Worm (Caenorhabditis elegans) whole organism, young adult: ENCODE measurements around the gene slc-17.7.

Source experiments
- B0261.1 ChIP-seq: sonication (generic microtip); optimal IDR thresholded peaks from 2 replicates; lab custom pipeline; 2016; ENCODE audit warnings: mild to moderate bottlenecking, missing genetic modification characterization, moderate library complexity, missing compliant biosample characterization
- F22D6.2 ChIP-seq: sonication (generic microtip); optimal IDR thresholded peaks from 2 replicates; lab custom pipeline; 2016; ENCODE audit warnings: mild to moderate bottlenecking, missing genetic modification characterization, missing compliant biosample characterization
- F33H1.4 ChIP-seq: fragments of 200-800 bp; sonication (Bioruptor generic); IDR thresholded peaks from 2 replicates; pipeline ENCODE4 v1.3.6; 2022; ENCODE audit warnings: missing genetic modification reagents, missing genetic modification characterization, missing compliant biosample characterization
- F39B2.1 ChIP-seq: fragments of 200-800 bp; sonication (Bioruptor generic); IDR thresholded peaks from 2 replicates; pipeline ENCODE4 v1.3.6; 2022; ENCODE audit warnings: missing genetic modification reagents, missing genetic modification characterization, missing compliant biosample characterization
- F52B5.7 ChIP-seq: sonication (generic microtip); optimal IDR thresholded peaks from 2 replicates; lab custom pipeline; 2016; ENCODE audit warnings: mild to moderate bottlenecking, missing genetic modification characterization, missing compliant biosample characterization
- F55B11.4 ChIP-seq: sonication (generic microtip); optimal IDR thresholded peaks from 2 replicates; lab custom pipeline; 2016; ENCODE audit warnings: missing compliant biosample characterization, missing genetic modification characterization, borderline replicate concordance; ENCODE audit not compliant: insufficient read depth
- F57A8.1 ChIP-seq: fragments of 200-800 bp; sonication (Bioruptor generic); optimal IDR thresholded peaks from 2 replicates; lab custom pipeline; 2018; ENCODE audit warnings: mild to moderate bottlenecking, missing genetic modification characterization, moderate library complexity, missing compliant biosample characterization
- K12H6.12 ChIP-seq: fragments of 200-800 bp; sonication (Bioruptor generic); optimal IDR thresholded peaks from 2 replicates; lab custom pipeline; 2018; ENCODE audit warnings: mild to moderate bottlenecking, missing genetic modification characterization, missing compliant biosample characterization
- Y56A3A.18 ChIP-seq: fragments of 200-800 bp; sonication (Bioruptor generic); IDR thresholded peaks from 2 replicates; pipeline ENCODE4 v1.3.6; 2022; ENCODE audit warnings: missing genetic modification reagents, missing genetic modification characterization, missing compliant biosample characterization
- akir-1 ChIP-seq: fragments of 200-800 bp; sonication (Bioruptor generic); optimal IDR thresholded peaks from 2 replicates; lab custom pipeline; 2018; ENCODE audit warnings: mild to moderate bottlenecking, missing genetic modification characterization, moderate library complexity, missing compliant biosample characterization
- athp-1 ChIP-seq: sonication (generic microtip); optimal IDR thresholded peaks from 2 replicates; lab custom pipeline; 2017; ENCODE audit warnings: mild to moderate bottlenecking, missing genetic modification characterization, missing compliant biosample characterization
- attf-3 ChIP-seq: fragments of 200-800 bp; sonication (Bioruptor generic); conservative IDR thresholded peaks from 2 replicates; pipeline ENCODE4 v1.3.6; 2022; ENCODE audit warnings: missing genetic modification reagents, missing genetic modification characterization, missing compliant biosample characterization
- bed-1 ChIP-seq: fragments of 200-800 bp; sonication (Bioruptor generic); IDR thresholded peaks from 2 replicates; pipeline ENCODE4 v1.3.6; 2022; ENCODE audit warnings: missing genetic modification reagents, missing genetic modification characterization, missing compliant biosample characterization
- bed-2 ChIP-seq: fragments of 200-800 bp; sonication (Bioruptor generic); IDR thresholded peaks from 2 replicates; pipeline ENCODE4 v1.3.6; 2022; ENCODE audit warnings: missing genetic modification reagents, missing genetic modification characterization, missing compliant biosample characterization
- cebp-1 ChIP-seq, 2 experiments: fragments of 200-800 bp in 1 of 2; sonication (Bioruptor generic) in 1 of 2; sonication (generic microtip) in 1 of 2; IDR thresholded peaks in 1 of 2; optimal IDR thresholded peaks in 1 of 2; 2 replicates each; pipeline versions ENCODE4 v1.3.6 to Lab custom; 2017 to 2022; ENCODE audit warnings: missing compliant biosample characterization in 2 of 2, missing genetic modification characterization in 2 of 2, mild to moderate bottlenecking in 1 of 2, missing genetic modification reagents in 1 of 2, moderate library complexity in 1 of 2
- ceh-79 ChIP-seq: sonication (generic microtip); optimal IDR thresholded peaks from 2 replicates; lab custom pipeline; 2017; ENCODE audit warnings: mild to moderate bottlenecking, missing genetic modification characterization, missing compliant biosample characterization
- die-1 ChIP-seq: sonication (generic microtip); optimal IDR thresholded peaks from 2 replicates; lab custom pipeline; 2016; ENCODE audit warnings: missing genotype, mild to moderate bottlenecking, missing genetic modification characterization, missing compliant biosample characterization
- hlh-12 ChIP-seq: sonication (generic microtip); optimal IDR thresholded peaks from 2 replicates; lab custom pipeline; 2016; ENCODE audit warnings: missing genetic modification characterization, missing compliant biosample characterization
- lag-1 ChIP-seq: fragments of 200-800 bp; sonication (Bioruptor generic); IDR thresholded peaks from 2 replicates; pipeline ENCODE4 v1.3.6; 2022; ENCODE audit warnings: missing genetic modification reagents, missing genetic modification characterization, missing compliant biosample characterization
- let-607 ChIP-seq, 2 experiments: fragments of 200-800 bp in 1 of 2; sonication (Bioruptor generic) in 1 of 2; sonication (generic microtip) in 1 of 2; optimal IDR thresholded peaks; 2 replicates each; lab custom pipeline; 2016 to 2018; ENCODE audit warnings: mild to moderate bottlenecking in 2 of 2, missing compliant biosample characterization in 2 of 2, missing genetic modification characterization in 2 of 2, moderate library complexity in 2 of 2, missing genotype in 1 of 2
- lin-35 ChIP-seq, 3 experiments: fragments of 150-350 bp in 2 of 3; sonication (generic microtip) in 1 of 3; optimal IDR thresholded peaks; 2 replicates each; lab custom pipeline; 2014 to 2018; ENCODE audit warnings: missing biosample characterization in 3 of 3, missing genetic modification characterization in 3 of 3, missing genetic modification reagents in 3 of 3
- lin-40 ChIP-seq: sonication (generic microtip); optimal IDR thresholded peaks from 2 replicates; lab custom pipeline; 2016; ENCODE audit warnings: missing genetic modification characterization, mild to moderate bottlenecking, missing compliant biosample characterization, missing genotype, missing genetic modification reagents
- lsl-1 ChIP-seq: fragments of 200-800 bp; sonication (Bioruptor generic); optimal IDR thresholded peaks from 2 replicates; lab custom pipeline; 2018; ENCODE audit warnings: mild to moderate bottlenecking, missing genetic modification characterization, moderate library complexity, missing compliant biosample characterization
- madf-6 ChIP-seq: fragments of 200-800 bp; sonication (Bioruptor generic); IDR thresholded peaks from 2 replicates; pipeline ENCODE4 v1.3.6; 2022; ENCODE audit warnings: missing genetic modification reagents, missing genetic modification characterization, missing compliant biosample characterization
- mel-28 ChIP-seq: sonication (generic microtip); optimal IDR thresholded peaks from 2 replicates; lab custom pipeline; 2016; ENCODE audit warnings: borderline replicate concordance, mild to moderate bottlenecking, missing genetic modification characterization, missing compliant biosample characterization
- nhr-80 ChIP-seq: sonication (generic microtip); optimal IDR thresholded peaks from 2 replicates; lab custom pipeline; 2016; ENCODE audit warnings: missing genetic modification characterization, missing compliant biosample characterization
- nhr-90 ChIP-seq: sonication (generic microtip); optimal IDR thresholded peaks from 2 replicates; lab custom pipeline; 2016; ENCODE audit warnings: missing genotype, mild to moderate bottlenecking, missing genetic modification characterization, missing compliant biosample characterization
- pbrm-1 ChIP-seq: fragments of 200-800 bp; sonication (Bioruptor generic); IDR thresholded peaks from 2 replicates; pipeline ENCODE4 v1.3.6; 2022; ENCODE audit warnings: missing genetic modification reagents, missing genetic modification characterization, missing compliant biosample characterization
- snpc-1.1 ChIP-seq: sonication (generic microtip); optimal IDR thresholded peaks from 2 replicates; lab custom pipeline; 2017; ENCODE audit warnings: missing genetic modification characterization, mild to moderate bottlenecking, missing compliant biosample characterization, antibody characterized with exemption, moderate library complexity, missing genotype, missing genetic modification reagents; ENCODE audit not compliant: insufficient read depth
- snpc-4 ChIP-seq, 5 experiments: fragments of 150-350 bp in 1 of 5; sonication (generic microtip) in 4 of 5; optimal IDR thresholded peaks; 2 replicates each; lab custom pipeline; 2014 to 2018; ENCODE audit warnings: missing genetic modification characterization in 5 of 5, missing biosample characterization in 3 of 5, antibody characterized with exemption in 2 of 5, mild to moderate bottlenecking in 2 of 5, missing compliant biosample characterization in 2 of 5, missing genotype in 2 of 5, moderate library complexity in 2 of 5, missing genetic modification reagents in 1 of 5
- somi-1 ChIP-seq: fragments of 200-800 bp; sonication (Bioruptor generic); optimal IDR thresholded peaks from 2 replicates; lab custom pipeline; 2018; ENCODE audit warnings: mild to moderate bottlenecking, missing genetic modification characterization, missing compliant biosample characterization
- tbp1 ChIP-seq: fragments of 200-800 bp; sonication (Bioruptor generic); optimal IDR thresholded peaks from 2 replicates; lab custom pipeline; 2018; ENCODE audit warnings: mild to moderate bottlenecking, missing genetic modification characterization, missing compliant biosample characterization
- zfh-2 ChIP-seq: fragments of 200-800 bp; sonication (Bioruptor generic); conservative IDR thresholded peaks from 2 replicates; pipeline ENCODE4 v1.3.6; 2022; ENCODE audit warnings: missing genetic modification reagents, missing genetic modification characterization, missing compliant biosample characterization
- ztf-22 ChIP-seq: fragments of 200-800 bp; sonication (Bioruptor generic); optimal IDR thresholded peaks from 2 replicates; lab custom pipeline; 2018; ENCODE audit warnings: mild to moderate bottlenecking, missing genetic modification characterization, moderate library complexity, missing compliant biosample characterization
- ztf-25 ChIP-seq: fragments of 200-800 bp; sonication (Bioruptor generic); IDR thresholded peaks from 2 replicates; pipeline ENCODE4 v1.3.6; 2022; ENCODE audit warnings: missing genetic modification reagents, missing genetic modification characterization, missing compliant biosample characterization

The slc-17.7 gene

ce11 chrV:9271835-9272234 lies 5.5 kb upstream of the slc-17.7 start:
- TF ChIP-seq B0261.1 (tag; lab: Kevin White, UChicago): no peak
- TF ChIP-seq bed-2 (GFP tag; lab: Robert Waterston, UW): no peak
- TF ChIP-seq tbp1 (GFP tag; lab: Kevin White, UChicago): no peak
- TF ChIP-seq ztf-22 (GFP tag; lab: Kevin White, UChicago): no peak
- TF ChIP-seq madf-6 (GFP tag; lab: Robert Waterston, UW): no peak
- no peak for TF ChIP-seq K12H6.12 (tag; lab: Kevin White, UChicago)
- no peak for TF ChIP-seq F39B2.1 (GFP tag; lab: Robert Waterston, UW)

DNA sequence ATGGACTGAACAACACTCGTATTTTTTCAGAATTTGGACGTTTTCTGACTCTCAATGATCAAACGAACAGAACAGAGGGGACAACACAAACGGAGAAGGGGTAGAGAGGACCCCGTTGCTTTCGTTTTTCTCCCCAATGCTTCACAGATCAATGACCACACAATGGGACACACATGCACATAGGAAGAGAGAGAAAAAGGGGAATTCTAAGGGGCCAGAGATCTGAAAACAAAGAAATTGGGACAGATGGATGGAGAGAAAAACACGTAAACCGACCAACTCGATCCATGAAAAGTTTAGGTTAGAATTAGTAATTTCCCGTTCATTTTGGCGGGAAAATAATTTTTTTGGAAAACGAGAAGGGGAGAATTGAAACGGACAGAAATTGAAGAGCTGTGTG lies 4.1 kb upstream of the slc-17.7 start:
- TF ChIP-seq K12H6.12 (tag; lab: Kevin White, UChicago): peak; percentile 6
- peak; percentile 25 for TF ChIP-seq somi-1 (GFP tag; lab: Kevin White, UChicago)
- TF ChIP-seq snpc-1.1 (tag; lab: Kevin White, UChicago): no peak

DNA sequence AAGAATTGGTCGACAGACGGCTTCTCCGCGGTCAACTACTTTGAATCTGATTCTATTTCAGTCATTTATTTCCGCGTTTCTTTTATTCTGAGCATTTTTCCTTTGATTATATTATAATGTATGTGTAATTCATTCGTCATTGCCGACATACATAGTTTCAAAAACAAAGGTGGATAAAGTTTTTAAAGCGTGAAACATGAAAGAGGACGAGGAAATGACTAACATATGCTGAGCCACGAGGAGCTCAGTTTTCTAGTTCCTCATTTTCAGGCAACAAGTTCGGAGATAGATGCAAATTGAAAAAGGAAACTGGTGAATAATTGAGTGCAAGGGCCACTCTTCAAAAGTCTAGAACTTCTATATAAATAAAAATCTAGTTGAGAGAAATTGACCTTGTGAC lies 1.9 kb upstream of the slc-17.7 start:
- TF ChIP-seq attf-3 (GFP tag; lab: Robert Waterston, UW) (no peak), F22D6.2 (tag; lab: Kevin White, UChicago) (no peak), ztf-25 (GFP tag; lab: Robert Waterston, UW) (no peak), bed-1 (GFP tag; lab: Robert Waterston, UW) (no peak), F33H1.4 (no peak), K12H6.12 (tag; lab: Kevin White, UChicago) (no peak), lin-40 (no peak), nhr-80 (no peak), lsl-1 (no peak), snpc-4 (GFP tag; optimal IDR thresholded peaks at IDR 0.05; lab: Kevin White, UChicago) (no peak), snpc-4 (tag; optimal IDR thresholded peaks at IDR 0.05; lab: Kevin White, UChicago) (no peak), F57A8.1 (GFP tag; lab: Kevin White, UChicago) (no peak)

DNA sequence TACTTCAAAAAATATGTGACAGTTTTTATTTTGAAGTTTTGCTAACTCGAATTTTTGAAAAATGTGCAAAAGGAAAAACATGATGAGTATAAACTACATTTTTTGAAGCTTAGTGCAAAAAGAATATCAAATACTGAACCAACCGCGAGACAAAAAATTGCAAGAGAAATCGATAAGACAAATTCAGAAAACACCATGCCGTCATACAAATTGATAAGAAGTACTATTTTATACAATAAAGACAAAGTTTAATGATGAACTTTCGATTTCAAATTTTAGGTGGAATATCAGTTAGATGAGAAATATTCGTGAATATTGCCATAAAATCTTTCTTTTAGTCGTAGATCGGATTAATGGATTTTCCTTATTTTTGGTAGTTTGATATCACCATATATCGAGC lies 3.6 kb downstream of the slc-17.7 start:
- peak; percentile 10 for TF ChIP-seq nhr-80
- no peak for TF ChIP-seq F55B11.4 (tag; lab: Kevin White, UChicago)

DNA sequence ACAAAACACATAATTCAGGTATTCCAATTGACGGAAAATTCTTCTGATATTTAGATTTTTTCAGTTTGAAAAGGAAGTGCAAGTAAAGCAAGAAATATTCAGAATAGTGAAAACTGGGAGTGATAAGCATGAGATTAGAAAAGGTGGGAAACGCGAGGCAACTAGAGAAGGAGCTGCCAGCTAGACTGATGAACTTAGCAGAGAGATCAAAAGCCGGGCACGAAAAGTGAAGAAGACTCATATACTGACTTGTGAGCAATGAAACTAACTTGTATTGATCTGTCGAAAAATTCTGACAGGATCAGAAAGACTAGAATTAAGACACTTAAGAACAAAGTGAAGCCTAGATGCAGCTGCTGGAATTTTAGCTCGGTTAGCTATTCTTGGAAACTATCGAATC lies 4.8 kb downstream of the slc-17.7 start, which contains the start of gene nhr-36:
TSS of gene nhr-36 (minus strand) at position 101 of the 400 bp plus-strand sequence.
- TF ChIP-seq athp-1 (tag; lab: Kevin White, UChicago) (no peak), cebp-1 (GFP tag; IDR thresholded peaks at IDR 0.05; lab: Robert Waterston, UW) (no peak), cebp-1 (tag; optimal IDR thresholded peaks at IDR 0.05; lab: Kevin White, UChicago) (no peak), akir-1 (GFP tag; lab: Kevin White, UChicago) (no peak), F33H1.4 (no peak), die-1 (tag; lab: Kevin White, UChicago) (no peak), nhr-80 (no peak), pbrm-1 (GFP tag; lab: Robert Waterston, UW) (no peak), mel-28 (tag; lab: Kevin White, UChicago) (no peak), lag-1 (GFP tag; lab: Robert Waterston, UW) (no peak)

DNA sequence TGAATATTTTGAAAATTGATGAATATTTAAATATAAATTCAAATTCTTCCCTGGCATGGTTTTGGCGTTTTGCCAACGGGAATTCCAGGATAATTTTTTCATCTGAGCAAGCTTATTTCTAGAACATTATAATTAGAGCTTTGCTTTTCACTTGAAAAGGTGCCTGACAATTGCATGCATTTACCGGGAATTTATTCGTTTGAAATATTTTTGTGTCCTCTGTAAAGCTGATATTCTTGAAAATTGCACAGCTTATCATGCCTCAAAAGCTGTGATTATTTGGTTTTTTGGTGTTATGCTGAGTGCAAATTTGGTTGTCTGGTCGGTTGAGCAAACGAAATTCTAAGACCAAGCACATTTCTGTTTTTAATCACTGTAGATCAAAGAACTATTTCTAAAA lies 5.9 kb downstream of the slc-17.7 start:
- no peak for TF ChIP-seq Y56A3A.18 (GFP tag; lab: Robert Waterston, UW)
- TF ChIP-seq zfh-2 (GFP tag; lab: Robert Waterston, UW): no peak
- no peak for TF ChIP-seq nhr-90
- no peak for TF ChIP-seq hlh-12
- no peak for TF ChIP-seq F52B5.7 (tag; lab: Kevin White, UChicago)
- no peak for TF ChIP-seq lin-35 (GFP tag; optimal IDR thresholded peaks at IDR 0.05; lab: Kevin White, UChicago)
- no peak for TF ChIP-seq K12H6.12 (tag; lab: Kevin White, UChicago)
- TF ChIP-seq ceh-79 (tag; lab: Kevin White, UChicago): no peak
- no peak for TF ChIP-seq let-607 (tag; optimal IDR thresholded peaks at IDR 0.05; lab: Kevin White, UChicago)
